Fruit fly (Drosophila melanogaster) whole organism, wandering third instar larva: Measurements from ENCODE around the gene CG32206.

Experiments
- Abd-B ChIP-seq: fragments of >200 bp; optimal IDR thresholded peaks from 2 replicates; lab custom pipeline; 2017; ENCODE audit warnings: missing biosample characterization, missing genetic modification characterization
- CG32264 ChIP-seq: fragments of 200-800 bp; sonication (Bioruptor generic); optimal IDR thresholded peaks from 2 replicates; lab custom pipeline; 2016; ENCODE audit warnings: missing biosample characterization, missing genetic modification characterization
- CG9705 ChIP-seq: fragments of 200-800 bp; sonication (Bioruptor generic); optimal IDR thresholded peaks from 2 replicates; lab custom pipeline; 2018; ENCODE audit warnings: missing biosample characterization, mild to moderate bottlenecking, missing genetic modification characterization
- CrebA ChIP-seq: fragments of 200-800 bp; sonication (Bioruptor generic); optimal IDR thresholded peaks from 2 replicates; lab custom pipeline; 2016; ENCODE audit warnings: missing biosample characterization, mild to moderate bottlenecking, missing genetic modification characterization, borderline replicate concordance
- Dfd ChIP-seq: fragments of >200 bp; optimal IDR thresholded peaks from 2 replicates; lab custom pipeline; 2017; ENCODE audit warnings: missing biosample characterization, missing genetic modification characterization
- Dif ChIP-seq: fragments of 200-275, 200-300 bp; sonication (Bioruptor generic); optimal IDR thresholded peaks from 2 replicates; lab custom pipeline; 2018; ENCODE audit warnings: missing biosample characterization, missing genetic modification characterization; ENCODE audit not compliant: partially characterized antibody
- GATAd ChIP-seq: sonication (Bioruptor generic); optimal IDR thresholded peaks from 2 replicates; lab custom pipeline; 2016; ENCODE audit warnings: missing biosample characterization, missing genetic modification characterization
- Hnf4 ChIP-seq: fragments of 200-800 bp; sonication (Bioruptor generic); optimal IDR thresholded peaks from 2 replicates; lab custom pipeline; 2016; ENCODE audit warnings: missing biosample characterization, mild to moderate bottlenecking, missing genetic modification characterization
- Hr78 ChIP-seq: fragments of >200 bp; optimal IDR thresholded peaks from 2 replicates; lab custom pipeline; 2017; ENCODE audit warnings: missing biosample characterization, missing genetic modification characterization
- Hr83 ChIP-seq: fragments of 200-300 bp; sonication (Bioruptor generic); optimal IDR thresholded peaks from 2 replicates; lab custom pipeline; 2016; ENCODE audit warnings: missing biosample characterization, mild to moderate bottlenecking, missing genetic modification characterization, moderate library complexity; ENCODE audit not compliant: poor library complexity, severe bottlenecking
- Jra ChIP-seq: sonication (Bioruptor generic); optimal IDR thresholded peaks from 2 replicates; lab custom pipeline; 2016; ENCODE audit warnings: missing biosample characterization, missing genetic modification characterization
- Myc ChIP-seq: fragments of >200 bp; optimal IDR thresholded peaks from 2 replicates; lab custom pipeline; 2017
- N ChIP-seq: fragments of >200 bp; optimal IDR thresholded peaks from 2 replicates; lab custom pipeline; 2018; ENCODE audit warnings: missing biosample characterization, missing external identifiers, missing genetic modification characterization
- OdsH ChIP-seq: fragments of 200-800 bp; sonication (Bioruptor generic); optimal IDR thresholded peaks from 2 replicates; lab custom pipeline; 2016; ENCODE audit warnings: missing biosample characterization, mild to moderate bottlenecking, missing genetic modification characterization
- Rel ChIP-seq, 2 experiments: fragments of 200-800 bp; sonication (Bioruptor generic) in 1 of 2; optimal IDR thresholded peaks; 2 replicates in 1 of 2; 3 replicates in 1 of 2; lab custom pipeline; 2016 to 2019; ENCODE audit warnings: mild to moderate bottlenecking in 2 of 2, missing biosample characterization in 2 of 2, missing genetic modification characterization in 2 of 2, moderate library complexity in 1 of 2
- Sp1 ChIP-seq: fragments of 200-800 bp; sonication (Bioruptor generic); optimal IDR thresholded peaks from 3 replicates; lab custom pipeline; 2019; ENCODE audit warnings: missing biosample characterization, mild to moderate bottlenecking, missing genetic modification characterization, moderate library complexity
- Vsx2 ChIP-seq: fragments of 200-300, 225-300 bp; sonication (Bioruptor generic); optimal IDR thresholded peaks from 2 replicates; lab custom pipeline; 2018; ENCODE audit warnings: missing biosample characterization, missing genetic modification characterization; ENCODE audit not compliant: partially characterized antibody
- br ChIP-seq: fragments of 200-800 bp; sonication (Bioruptor generic); optimal IDR thresholded peaks from 2 replicates; lab custom pipeline; 2016; ENCODE audit warnings: missing biosample characterization, missing genetic modification characterization
- brk ChIP-seq: fragments of 200-800 bp; sonication (Bioruptor generic); optimal IDR thresholded peaks from 2 replicates; lab custom pipeline; 2016; ENCODE audit warnings: missing biosample characterization, mild to moderate bottlenecking, missing genetic modification characterization
- ey ChIP-seq: fragments of 200-800 bp; sonication (Bioruptor generic); optimal IDR thresholded peaks from 2 replicates; lab custom pipeline; 2016; ENCODE audit warnings: missing biosample characterization, missing genetic modification characterization
- fru ChIP-seq: fragments of 200-800 bp; sonication (Bioruptor generic); optimal IDR thresholded peaks from 3 replicates; lab custom pipeline; 2016; ENCODE audit warnings: missing biosample characterization, mild to moderate bottlenecking, missing genetic modification characterization
- jim ChIP-seq: fragments of 175-275, 200-325 bp; sonication (Bioruptor generic); optimal IDR thresholded peaks from 2 replicates; lab custom pipeline; 2016; ENCODE audit warnings: missing biosample characterization, mild to moderate bottlenecking, missing genetic modification characterization
- pan ChIP-seq: fragments of >200 bp; optimal IDR thresholded peaks from 2 replicates; lab custom pipeline; 2017
- rgr ChIP-seq: fragments of 200-800 bp; sonication (Bioruptor generic); optimal IDR thresholded peaks from 3 replicates; lab custom pipeline; 2016; ENCODE audit warnings: missing biosample characterization, mild to moderate bottlenecking, missing genetic modification characterization
- sage ChIP-seq: fragments of 200-800 bp; sonication (Bioruptor generic); optimal IDR thresholded peaks from 2 replicates; lab custom pipeline; 2016; ENCODE audit warnings: missing biosample characterization, mild to moderate bottlenecking, missing genetic modification characterization
- sv ChIP-seq: fragments of 200-800 bp; sonication (Bioruptor generic); optimal IDR thresholded peaks from 3 replicates; lab custom pipeline; 2016; ENCODE audit warnings: missing biosample characterization, missing genetic modification characterization
- tai ChIP-seq: sonication (Bioruptor generic); optimal IDR thresholded peaks from 2 replicates; lab custom pipeline; 2016; ENCODE audit warnings: missing biosample characterization, missing genetic modification characterization

CG32206 gene

dm6 chr3L:19350579-19350978 lies 62.1 kb downstream of the CG32206 start:
- TF ChIP-seq Sp1 (GFP tag; lab: Kevin White, UChicago) = no peak
- TF ChIP-seq Vsx2 (GFP tag; lab: Kevin White, UChicago) = no peak
- TF ChIP-seq CrebA (GFP tag; lab: Kevin White, UChicago) = no peak
- TF ChIP-seq Dfd = peak; percentile 93
- TF ChIP-seq Abd-B (GFP tag; lab: Kevin White, UChicago) = no peak
- TF ChIP-seq Rel (GFP tag; optimal IDR thresholded peaks at IDR 0.05; lab: Kevin White, UChicago) = no peak
- no peak for TF ChIP-seq Rel (tag; optimal IDR thresholded peaks at IDR 0.05; lab: Kevin White, UChicago)
- TF ChIP-seq Hnf4 (GFP tag; lab: Kevin White, UChicago) = no peak
- no peak for TF ChIP-seq CG32264 (GFP tag; lab: Kevin White, UChicago)
- TF ChIP-seq, all 38 proteins: peak for 1

- TF ChIP-seq CG9705 (GFP tag; lab: Kevin White, UChicago) (no peak), ey (GFP tag; lab: Kevin White, UChicago) (no peak), Sp1 (GFP tag; lab: Kevin White, UChicago) (peak; percentile 26), Myc (lab: Kevin White, UChicago) (peak; percentile 65), Jra (GFP tag; lab: Kevin White, UChicago) (no peak), N (GFP tag; lab: Kevin White, UChicago) (peak; percentile 51)
These were observed 63.1 kb downstream of the CG32206 start for dm6 chr3L:19349530-19350161.

dm6 chr3L:19340516-19340915 lies 72.2 kb downstream of the CG32206 start:
- TF ChIP-seq rgr (peak; percentile 35), fru (GFP tag; lab: Kevin White, UChicago) (no peak)

- no peak for TF ChIP-seq Hr78
- TF ChIP-seq CG32264 (GFP tag; lab: Kevin White, UChicago) = no peak
- no peak for TF ChIP-seq br
- TF ChIP-seq Hr83 (GFP tag; lab: Kevin White, UChicago) = no peak
- TF ChIP-seq Vsx2 (GFP tag; lab: Kevin White, UChicago) = no peak
- TF ChIP-seq GATAd (GFP tag; lab: Kevin White, UChicago) = no peak
- TF ChIP-seq Jra (GFP tag; lab: Kevin White, UChicago) = no peak
- no peak for TF ChIP-seq sv (GFP tag; lab: Kevin White, UChicago)
- TF ChIP-seq, all 38 proteins: peak for 0
These were observed 74.5 kb downstream of the CG32206 start for dm6 chr3L:19338234-19338633.

- TF ChIP-seq jim (GFP tag; lab: Kevin White, UChicago) (no peak), Hr83 (GFP tag; lab: Kevin White, UChicago) (peak; percentile 34), Dif (peak; percentile 12)
- TF ChIP-seq, all 38 proteins: peak for 2
These were observed 75.2 kb downstream of the CG32206 start, which contains the start of gene pip for dm6 chr3L:19337398-19338086. Gene pip, minus strand, starts transcription at chr3L:19337609.

dm6 chr3L:19336678-19337077 lies 76.0 kb downstream of the CG32206 start:
- no peak for TF ChIP-seq sage (GFP tag; lab: Kevin White, UChicago)
- no peak for TF ChIP-seq rgr
- no peak for TF ChIP-seq tai
- TF ChIP-seq Hnf4 (GFP tag; lab: Kevin White, UChicago) = no peak
- TF ChIP-seq OdsH = no peak
- no peak for TF ChIP-seq pan
- TF ChIP-seq sv (GFP tag; lab: Kevin White, UChicago) = no peak
- no peak for TF ChIP-seq brk
- TF ChIP-seq Vsx2 (GFP tag; lab: Kevin White, UChicago) = no peak
- TF ChIP-seq GATAd (GFP tag; lab: Kevin White, UChicago) = no peak
